Fruit fly (Drosophila melanogaster): Measurements from ENCODE around the gene Pbp95.

The Pbp95 gene

dm6 chr3R:7981396-7981795 is 32.2 kb upstream of the Pbp95 start:
- TF ChIP-seq cnc (optimal IDR thresholded peaks at IDR 0.05) (no peak), bab1 (GFP tag; optimal IDR thresholded peaks at IDR 0.05) (peak; percentile 52), CG1620 (GFP tag; optimal IDR thresholded peaks at IDR 0.05) (no peak), Hr96 (GFP tag; optimal IDR thresholded peaks at IDR 0.05) (no peak)

dm6 chr3R:7990257-7990656 is 23.3 kb upstream of the Pbp95 start:
- no peak for TF ChIP-seq CG33017 (tag; optimal IDR thresholded peaks at IDR 0.05)
- no peak for TF ChIP-seq CG14711 (tag; optimal IDR thresholded peaks at IDR 0.05)
- no peak for TF ChIP-seq tj (GFP tag; optimal IDR thresholded peaks at IDR 0.05)

dm6 chr3R:7990799-7991423 is 22.7 kb upstream of the Pbp95 start:
- no peak for TF ChIP-seq ovo (GFP tag; optimal IDR thresholded peaks at IDR 0.05)
- no peak for TF ChIP-seq Hr96 (GFP tag; optimal IDR thresholded peaks at IDR 0.05)
- TF ChIP-seq pad (GFP tag; optimal IDR thresholded peaks at IDR 0.05): no peak
- no peak for TF ChIP-seq kay (GFP tag; ENCODE audit: borderline replicate concordance)
- no peak for TF ChIP-seq CG12768 (GFP tag; optimal IDR thresholded peaks at IDR 0.05)
- TF ChIP-seq cic (GFP tag; optimal IDR thresholded peaks at IDR 0.05): no peak
- no peak for TF ChIP-seq CG7101 (tag; optimal IDR thresholded peaks at IDR 0.05)
- no peak for TF ChIP-seq CG7045 (GFP tag; optimal IDR thresholded peaks at IDR 0.05)
- TF ChIP-seq Mnt (GFP tag; optimal IDR thresholded peaks at IDR 0.05): no peak
- TF ChIP-seq tj (GFP tag; optimal IDR thresholded peaks at IDR 0.05): no peak
- no peak for TF ChIP-seq cnc (optimal IDR thresholded peaks at IDR 0.05)
- no peak for TF ChIP-seq CG14711 (tag; optimal IDR thresholded peaks at IDR 0.05)
- TF ChIP-seq CG5204 (GFP tag; optimal IDR thresholded peaks at IDR 0.05): no peak
- TF ChIP-seq Clk (GFP tag; optimal IDR thresholded peaks at IDR 0.05): no peak
- TF ChIP-seq CG33017 (tag; optimal IDR thresholded peaks at IDR 0.05): no peak
- no peak for TF ChIP-seq CG1620 (GFP tag; optimal IDR thresholded peaks at IDR 0.05)
- no peak for TF ChIP-seq toe (GFP tag; optimal IDR thresholded peaks at IDR 0.05)
- no peak for TF ChIP-seq CG11617 (GFP tag; optimal IDR thresholded peaks at IDR 0.05)
- no peak for TF ChIP-seq bab1 (GFP tag; optimal IDR thresholded peaks at IDR 0.05)

- TF ChIP-seq Crg-1 (GFP tag; optimal IDR thresholded peaks at IDR 0.05) (no peak), toe (GFP tag; optimal IDR thresholded peaks at IDR 0.05) (no peak), pad (GFP tag; optimal IDR thresholded peaks at IDR 0.05) (no peak), ovo (GFP tag; optimal IDR thresholded peaks at IDR 0.05) (no peak), CG12768 (GFP tag; optimal IDR thresholded peaks at IDR 0.05) (no peak), tj (GFP tag; optimal IDR thresholded peaks at IDR 0.05) (no peak), Hr96 (GFP tag; optimal IDR thresholded peaks at IDR 0.05) (no peak), CG33017 (tag; optimal IDR thresholded peaks at IDR 0.05) (no peak)
Measured at dm6 chr3R:7991446-7991845, 22.1 kb upstream of the Pbp95 start.

dm6 chr3R:7992100-7992499 is 21.5 kb upstream of the Pbp95 start:
- TF ChIP-seq cnc (optimal IDR thresholded peaks at IDR 0.05) (no peak), cic (GFP tag; optimal IDR thresholded peaks at IDR 0.05) (no peak), Crg-1 (GFP tag; optimal IDR thresholded peaks at IDR 0.05) (no peak), pad (GFP tag; optimal IDR thresholded peaks at IDR 0.05) (no peak), CG33017 (tag; optimal IDR thresholded peaks at IDR 0.05) (no peak), kay (GFP tag; ENCODE audit: borderline replicate concordance) (no peak), CG1620 (GFP tag; optimal IDR thresholded peaks at IDR 0.05) (no peak), ovo (GFP tag; optimal IDR thresholded peaks at IDR 0.05) (no peak), CG11617 (GFP tag; optimal IDR thresholded peaks at IDR 0.05) (no peak), CG7101 (tag; optimal IDR thresholded peaks at IDR 0.05) (no peak), Clk (GFP tag; optimal IDR thresholded peaks at IDR 0.05) (no peak), CG12768 (GFP tag; optimal IDR thresholded peaks at IDR 0.05) (no peak), CG7045 (GFP tag; optimal IDR thresholded peaks at IDR 0.05) (no peak), Hr96 (GFP tag; optimal IDR thresholded peaks at IDR 0.05) (no peak), CG14711 (tag; optimal IDR thresholded peaks at IDR 0.05) (no peak), Mnt (GFP tag; optimal IDR thresholded peaks at IDR 0.05) (no peak)

- no peak for TF ChIP-seq ovo (GFP tag; optimal IDR thresholded peaks at IDR 0.05)
- peak; percentile 13 for TF ChIP-seq CG12768 (GFP tag; optimal IDR thresholded peaks at IDR 0.05)
Measured at dm6 chr3R:7993506-7993905, 20.1 kb upstream of the Pbp95 start.

dm6 chr3R:7994629-7995028 is 19.0 kb upstream of the Pbp95 start:
- TF ChIP-seq tj (GFP tag; optimal IDR thresholded peaks at IDR 0.05) (peak; percentile 97), CG14711 (tag; optimal IDR thresholded peaks at IDR 0.05) (no peak), CG7045 (GFP tag; optimal IDR thresholded peaks at IDR 0.05) (no peak), ovo (GFP tag; optimal IDR thresholded peaks at IDR 0.05) (no peak)

- TF ChIP-seq ovo (GFP tag; optimal IDR thresholded peaks at IDR 0.05) (no peak), tj (GFP tag; optimal IDR thresholded peaks at IDR 0.05) (peak; percentile 61), CG1620 (GFP tag; optimal IDR thresholded peaks at IDR 0.05) (peak; percentile 9), CG12768 (GFP tag; optimal IDR thresholded peaks at IDR 0.05) (no peak), CG5204 (GFP tag; optimal IDR thresholded peaks at IDR 0.05) (no peak), bab1 (GFP tag; optimal IDR thresholded peaks at IDR 0.05) (peak; percentile 38)
Measured at dm6 chr3R:7995722-7996121, 17.9 kb upstream of the Pbp95 start, which contains the start of gene Elovl7. TSS of gene Elovl7 (minus strand) at chr3R:7995852.

Data from whole organism, adult.